Fruit fly (Drosophila melanogaster): ENCODE data around the gene CG32152.

Gene CG32152

DNA sequence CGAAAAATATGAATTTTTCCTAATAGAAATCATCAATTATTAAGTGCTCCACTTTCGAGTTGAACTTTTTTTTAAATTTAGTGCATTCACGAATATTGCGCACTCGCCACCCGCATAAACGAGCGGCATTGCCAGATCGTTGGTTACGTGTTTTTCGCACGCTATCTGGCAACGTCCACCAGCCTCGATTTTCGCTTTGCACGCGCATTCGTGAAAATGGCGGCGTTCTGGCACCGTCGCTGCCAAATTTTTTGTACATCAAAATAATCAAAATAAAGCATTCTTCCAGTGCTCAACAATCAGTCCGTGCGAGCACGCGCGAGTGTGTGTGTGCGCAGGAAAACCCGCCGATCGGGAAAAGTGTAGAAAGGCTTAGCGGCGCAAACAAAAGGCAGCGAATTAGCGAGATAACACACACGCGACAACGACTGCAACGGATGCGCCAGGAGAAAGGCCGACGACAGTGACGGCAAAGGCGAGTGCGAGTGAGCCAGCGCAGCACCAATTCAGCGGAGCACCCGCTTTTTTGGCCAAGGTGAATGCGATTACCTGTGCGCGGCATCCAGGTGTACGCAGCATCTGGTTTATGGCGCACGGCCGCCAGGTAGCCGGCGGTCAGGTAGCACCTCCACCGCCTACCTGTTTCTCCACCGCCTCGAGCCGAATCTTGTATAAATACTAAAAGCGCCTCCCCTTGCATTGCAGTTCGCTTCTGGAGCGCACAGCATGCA lies 30.1 kb downstream of the CG32152 start (continued):
- TF ChIP-seq vfl (GFP tag; optimal IDR thresholded peaks at IDR 0.05), result peak; percentile 85
- TF ChIP-seq crc (GFP tag; optimal IDR thresholded peaks at IDR 0.05), result peak; percentile 77
- peak; percentile 84 for TF ChIP-seq CG10147 (GFP tag; optimal IDR thresholded peaks at IDR 0.05)
- peak; percentile 89 for TF ChIP-seq Dbx (GFP tag; IDR thresholded peaks at IDR 0.05)
- peak; percentile 80 for TF ChIP-seq bbx (GFP tag; IDR thresholded peaks at IDR 0.05; ENCODE audit: partially characterized antibody)
- peak; percentile 68 for TF ChIP-seq Adf1 (GFP tag; IDR thresholded peaks at IDR 0.05)
- TF ChIP-seq stwl (tag; optimal IDR thresholded peaks at IDR 0.05), result peak; percentile 13
- peak; percentile 85 for TF ChIP-seq BtbVII (GFP tag; optimal IDR thresholded peaks at IDR 0.05)
- TF ChIP-seq luna (GFP tag; optimal IDR thresholded peaks at IDR 0.05), result peak; percentile 79
- no peak for TF ChIP-seq fd102C (GFP tag; optimal IDR thresholded peaks at IDR 0.05)
- TF ChIP-seq psq (GFP tag; optimal IDR thresholded peaks at IDR 0.05), result peak; percentile 91
- peak; percentile 79 for TF ChIP-seq CG13287 (GFP tag; IDR thresholded peaks at IDR 0.05; ENCODE audit: partially characterized antibody)
- TF ChIP-seq ems (GFP tag; optimal IDR thresholded peaks at IDR 0.05), result peak; percentile 86
- TF ChIP-seq Rx (GFP tag; IDR thresholded peaks at IDR 0.05), result peak; percentile 67; the same call in 1 of the 2 replicates
- no peak for TF ChIP-seq CG2678 (tag; optimal IDR thresholded peaks at IDR 0.05)
- peak; percentile 90 for TF ChIP-seq vvl (GFP tag; IDR thresholded peaks at IDR 0.05)
- TF ChIP-seq GATAe (GFP tag; conservative IDR thresholded peaks at IDR 0.05), result no peak
- TF ChIP-seq fru (optimal IDR thresholded peaks at IDR 0.05), result no peak
- peak; percentile 70 for TF ChIP-seq Aef1 (GFP tag; IDR thresholded peaks at IDR 0.05)
- TF ChIP-seq az2 (GFP tag; optimal IDR thresholded peaks at IDR 0.05), result peak; percentile 70
- 0 out of 2 replicates have a peak, but pooled peaks have one; percentile 50 for TF ChIP-seq sens-2 (GFP tag; IDR thresholded peaks at IDR 0.05)
- TF ChIP-seq CG10565 (GFP tag; optimal IDR thresholded peaks at IDR 0.05), result peak; percentile 39
- TF ChIP-seq CG11723 (GFP tag; optimal IDR thresholded peaks at IDR 0.05), result peak; percentile 75
- no peak for TF ChIP-seq wek (GFP tag; optimal IDR thresholded peaks at IDR 0.05)
- peak; percentile 75 for TF ChIP-seq esg (GFP tag; conservative IDR thresholded peaks at IDR 0.05)
- peak; percentile 70 for TF ChIP-seq trh (GFP tag; optimal IDR thresholded peaks at IDR 0.05)
- TF ChIP-seq sc (optimal IDR thresholded peaks at IDR 0.05), result no peak
- peak; percentile 0 for TF ChIP-seq sc (GFP tag; optimal IDR thresholded peaks at IDR 0.05)
- TF ChIP-seq Spps (tag; optimal IDR thresholded peaks at IDR 0.05), result no peak
- TF ChIP-seq tll (GFP tag; optimal IDR thresholded peaks at IDR 0.05), result peak in 1 of 2 experiments; percentile 59
- TF ChIP-seq CG9797 (GFP tag; optimal IDR thresholded peaks at IDR 0.05), result no peak
- TF ChIP-seq pan (optimal IDR thresholded peaks at IDR 0.05), result no peak
- peak in 1 of 2 experiments; percentile 81 for TF ChIP-seq pan (GFP tag; optimal IDR thresholded peaks at IDR 0.05 in 1 of 2, IDR thresholded peaks at IDR 0.05 in 1 of 2)
- TF ChIP-seq chif (GFP tag; optimal IDR thresholded peaks at IDR 0.05), result peak; percentile 75 to 77
- TF ChIP-seq unpg (GFP tag; optimal IDR thresholded peaks at IDR 0.05), result peak; percentile 86
- TF ChIP-seq lab (GFP tag; optimal IDR thresholded peaks at IDR 0.05), result no peak
- no peak for TF ChIP-seq Hr39 (optimal IDR thresholded peaks at IDR 0.05)
- TF ChIP-seq h (optimal IDR thresholded peaks at IDR 0.05), result no peak
- TF ChIP-seq CG2116 (GFP tag; optimal IDR thresholded peaks at IDR 0.05), result peak; percentile 73
- TF ChIP-seq CG8359 (GFP tag; optimal IDR thresholded peaks at IDR 0.05; ENCODE audit: borderline replicate concordance), result peak; percentile 40
- TF ChIP-seq CG13296 (GFP tag; optimal IDR thresholded peaks at IDR 0.05), result no peak
- TF ChIP-seq jing (GFP tag; optimal IDR thresholded peaks at IDR 0.05), result no peak
- peak; percentile 89 for TF ChIP-seq CG12104 (GFP tag; optimal IDR thresholded peaks at IDR 0.05)
- TF ChIP-seq CG16863 (GFP tag; optimal IDR thresholded peaks at IDR 0.05), result peak; percentile 81
- TF ChIP-seq CG16813 (GFP tag; IDR thresholded peaks at IDR 0.05; ENCODE audit: partially characterized antibody), result peak; percentile 70
- TF ChIP-seq CG7556 (GFP tag; optimal IDR thresholded peaks at IDR 0.05), result peak; percentile 86
- TF ChIP-seq cwo (GFP tag; optimal IDR thresholded peaks at IDR 0.05), result peak; percentile 80
- TF ChIP-seq CG42726 (GFP tag; IDR thresholded peaks at IDR 0.05; ENCODE audit: partially characterized antibody), result peak; percentile 78
- TF ChIP-seq CG18619 (GFP tag; optimal IDR thresholded peaks at IDR 0.05), result peak; percentile 82
- no peak for TF ChIP-seq sd (tag; optimal IDR thresholded peaks at IDR 0.05)
